ENCODE assay signal across 3 worm cellular contexts in genomic region chrIV:9676535-9676934, ce11.
TF ChIP-seq lines count a peak whose summit lies in the region.

No protein-coding gene starts in this region.

TF ChIP-seq in whole organism, L1 larva, 84 proteins besides CTCF, POLR2A, EP300 and RAD21 (continued from another document):
- TF ChIP-seq mdl-1 (tag; optimal IDR thresholded peaks at IDR 0.05; lab: Kevin White, UChicago) (peak in 1 of 2 experiments; percentile 33), sox-4 (tag; optimal IDR thresholded peaks at IDR 0.05; lab: Kevin White, UChicago) (no peak), efl-1 (optimal IDR thresholded peaks at IDR 0.05; lab: Kevin White, UChicago) (no peak), efl-1 (GFP tag; optimal IDR thresholded peaks at IDR 0.05 in 1 of 2; lab: Kevin White, UChicago) (peak in 1 of 2 experiments; percentile 33), hlh-17 (GFP tag; optimal IDR thresholded peaks at IDR 0.05; lab: Kevin White, UChicago; ENCODE audit: borderline replicate concordance) (no peak), ztf-11 (tag; optimal IDR thresholded peaks at IDR 0.05; lab: Kevin White, UChicago) (no peak), lin-14 (GFP tag; optimal IDR thresholded peaks at IDR 0.05; lab: Kevin White, UChicago) (peak; percentile 24), unc-86 (tag; optimal IDR thresholded peaks at IDR 0.05; lab: Kevin White, UChicago) (no peak), aha-1 (tag; optimal IDR thresholded peaks at IDR 0.05; lab: Kevin White, UChicago) (no peak), pag-3 (tag; optimal IDR thresholded peaks at IDR 0.05; lab: Kevin White, UChicago; ENCODE audit: borderline replicate concordance, insufficient read depth) (no peak), nhr-76 (tag; optimal IDR thresholded peaks at IDR 0.05; lab: Kevin White, UChicago) (no peak), zip-4 (GFP tag; optimal IDR thresholded peaks at IDR 0.05; lab: Kevin White, UChicago) (no peak), fkh-10 (GFP tag; optimal IDR thresholded peaks at IDR 0.05; lab: Kevin White, UChicago) (no peak), ceh-82 (tag; optimal IDR thresholded peaks at IDR 0.05; lab: Kevin White, UChicago) (no peak), nhr-19 (GFP tag; conservative IDR thresholded peaks at IDR 0.05; lab: Robert Waterston, UW) (no peak), nhr-71 (tag; optimal IDR thresholded peaks at IDR 0.05; lab: Kevin White, UChicago) (peak; percentile 43), ceh-90 (tag; optimal IDR thresholded peaks at IDR 0.05; lab: Kevin White, UChicago) (no peak), nhr-20 (tag; optimal IDR thresholded peaks at IDR 0.05; lab: Kevin White, UChicago) (peak; percentile 63), blmp-1 (tag; optimal IDR thresholded peaks at IDR 0.05; lab: Kevin White, UChicago) (no peak), elt-3 (tag; optimal IDR thresholded peaks at IDR 0.05; lab: Kevin White, UChicago) (no peak), nhr-85 (tag; lab: Kevin White, UChicago) (peak; percentile 63), lin-39 (tag; optimal IDR thresholded peaks at IDR 0.05; lab: Kevin White, UChicago) (no peak), ceh-88 (GFP tag; IDR thresholded peaks at IDR 0.05; lab: Robert Waterston, UW) (peak; percentile 7; the same call in 1 of the 2 replicates), isw-1 (GFP tag; IDR thresholded peaks at IDR 0.05; lab: Robert Waterston, UW) (no peak), lin-15B (tag; optimal IDR thresholded peaks at IDR 0.05; lab: Kevin White, UChicago) (no peak), sup-37 (GFP tag; optimal IDR thresholded peaks at IDR 0.05; lab: Kevin White, UChicago) (no peak), F16B12.6 (tag; optimal IDR thresholded peaks at IDR 0.05; lab: Kevin White, UChicago) (no peak), grh-1 (GFP tag; IDR thresholded peaks at IDR 0.05; lab: Robert Waterston, UW) (no peak), C34B4.2 (tag; optimal IDR thresholded peaks at IDR 0.05; lab: Kevin White, UChicago) (no peak), jun-1 (tag; optimal IDR thresholded peaks at IDR 0.05; lab: Kevin White, UChicago) (no peak), nhr-11 (tag; optimal IDR thresholded peaks at IDR 0.05; lab: Kevin White, UChicago) (no peak), nhr-84 (tag; optimal IDR thresholded peaks at IDR 0.05; lab: Kevin White, UChicago) (no peak), mef-2 (tag; optimal IDR thresholded peaks at IDR 0.05; lab: Kevin White, UChicago) (no peak), vab-15 (tag; optimal IDR thresholded peaks at IDR 0.05; lab: Kevin White, UChicago) (no peak), ama-1 (optimal IDR thresholded peaks at IDR 0.05; lab: Kevin White, UChicago) (no peak), unc-30 (tag; optimal IDR thresholded peaks at IDR 0.05; lab: Kevin White, UChicago) (no peak)

TF ChIP-seq in whole organism, L2 larva, 48 proteins besides CTCF, POLR2A, EP300 and RAD21 (continued from another document):
- TF ChIP-seq F13H6.1 (tag; optimal IDR thresholded peaks at IDR 0.05; lab: Kevin White, UChicago) (peak; percentile 32), ceh-82 (tag; optimal IDR thresholded peaks at IDR 0.05; lab: Kevin White, UChicago) (no peak), lsy-2 (tag; optimal IDR thresholded peaks at IDR 0.05; lab: Kevin White, UChicago) (no peak), egl-27 (tag; optimal IDR thresholded peaks at IDR 0.05; lab: Kevin White, UChicago) (no peak), skn-1 (tag; optimal IDR thresholded peaks at IDR 0.05; lab: Kevin White, UChicago) (no peak), unc-39 (tag; optimal IDR thresholded peaks at IDR 0.05; lab: Kevin White, UChicago) (no peak), ama-1 (optimal IDR thresholded peaks at IDR 0.05; lab: Kevin White, UChicago) (no peak), crh-2 (tag; optimal IDR thresholded peaks at IDR 0.05; lab: Kevin White, UChicago) (peak; percentile 71), nhr-129 (tag; optimal IDR thresholded peaks at IDR 0.05; lab: Kevin White, UChicago) (peak; percentile 32), C34F6.9 (tag; optimal IDR thresholded peaks at IDR 0.05; lab: Kevin White, UChicago) (no peak), lin-13 (GFP tag; optimal IDR thresholded peaks at IDR 0.05; lab: Kevin White, UChicago) (no peak), sma-3 (GFP tag; optimal IDR thresholded peaks at IDR 0.05; lab: Kevin White, UChicago) (no peak), nhr-77 (tag; optimal IDR thresholded peaks at IDR 0.05; lab: Kevin White, UChicago) (no peak), nhr-25 (tag; optimal IDR thresholded peaks at IDR 0.05; lab: Kevin White, UChicago) (no peak), ZK546.5 (tag; optimal IDR thresholded peaks at IDR 0.05; lab: Kevin White, UChicago) (no peak), sma-9 (GFP tag; optimal IDR thresholded peaks at IDR 0.05; lab: Kevin White, UChicago) (peak; percentile 75), sma-9 (tag; optimal IDR thresholded peaks at IDR 0.05; lab: Kevin White, UChicago) (no peak), dmd-4 (tag; optimal IDR thresholded peaks at IDR 0.05; lab: Kevin White, UChicago) (no peak), sem-4 (tag; optimal IDR thresholded peaks at IDR 0.05; lab: Kevin White, UChicago) (no peak), Y55F3AM.14 (GFP tag; optimal IDR thresholded peaks at IDR 0.05; lab: Kevin White, UChicago) (no peak), ceh-16 (tag; optimal IDR thresholded peaks at IDR 0.05; lab: Kevin White, UChicago) (no peak), R02D3.7 (tag; optimal IDR thresholded peaks at IDR 0.05; lab: Kevin White, UChicago) (no peak), mdl-1 (tag; optimal IDR thresholded peaks at IDR 0.05; lab: Kevin White, UChicago) (peak in 1 of 2 experiments; percentile 30), aly-2 (tag; optimal IDR thresholded peaks at IDR 0.05; lab: Kevin White, UChicago) (no peak), nhr-237 (tag; optimal IDR thresholded peaks at IDR 0.05; lab: Kevin White, UChicago) (no peak), nhr-11 (tag; optimal IDR thresholded peaks at IDR 0.05; lab: Kevin White, UChicago) (no peak), snpc-4 (tag; optimal IDR thresholded peaks at IDR 0.05; lab: Kevin White, UChicago) (no peak), mbf-1 (tag; optimal IDR thresholded peaks at IDR 0.05; lab: Kevin White, UChicago) (no peak), unc-62 (GFP tag; optimal IDR thresholded peaks at IDR 0.05; lab: Kevin White, UChicago) (no peak), unc-55 (GFP tag; optimal IDR thresholded peaks at IDR 0.05; lab: Kevin White, UChicago) (no peak), lin-11 (tag; optimal IDR thresholded peaks at IDR 0.05; lab: Kevin White, UChicago) (no peak), fos-1 (tag; optimal IDR thresholded peaks at IDR 0.05; lab: Kevin White, UChicago) (peak; percentile 73)

TF ChIP-seq in whole organism, L4 larva, 104 proteins besides CTCF, POLR2A, EP300 and RAD21 (continued from another document and continues in another):
- TF ChIP-seq Y105C5A.15 (GFP tag; IDR thresholded peaks at IDR 0.05; lab: Robert Waterston, UW) (no peak), sdz-12 (GFP tag; optimal IDR thresholded peaks at IDR 0.05; lab: Kevin White, UChicago) (no peak), unc-62 (GFP tag; optimal IDR thresholded peaks at IDR 0.05 in 1 of 2; lab: Kevin White, UChicago) (no peak), unc-62 (tag; optimal IDR thresholded peaks at IDR 0.05; lab: Kevin White, UChicago) (no peak), ztf-11 (tag; optimal IDR thresholded peaks at IDR 0.05; lab: Kevin White, UChicago) (no peak), zip-11 (GFP tag; IDR thresholded peaks at IDR 0.05; lab: Robert Waterston, UW) (no peak), madf-9 (GFP tag; conservative IDR thresholded peaks at IDR 0.05; lab: Robert Waterston, UW) (no peak), zfp-2 (tag; optimal IDR thresholded peaks at IDR 0.05; lab: Kevin White, UChicago) (no peak), ceh-82 (tag; optimal IDR thresholded peaks at IDR 0.05; lab: Kevin White, UChicago) (no peak), unc-130 (GFP tag; optimal IDR thresholded peaks at IDR 0.05; lab: Kevin White, UChicago) (no peak), nhr-11 (tag; optimal IDR thresholded peaks at IDR 0.05; lab: Kevin White, UChicago) (no peak), php-3 (GFP tag; IDR thresholded peaks at IDR 0.05; lab: Robert Waterston, UW) (peak; percentile 85), pqm-1 (tag; optimal IDR thresholded peaks at IDR 0.05; lab: Kevin White, UChicago) (peak; percentile 47), set-16 (GFP tag; IDR thresholded peaks at IDR 0.05; lab: Robert Waterston, UW) (no peak), ceh-28 (tag; optimal IDR thresholded peaks at IDR 0.05; lab: Kevin White, UChicago) (no peak), lim-7 (GFP tag; IDR thresholded peaks at IDR 0.05; lab: Robert Waterston, UW) (no peak), dmd-6 (GFP tag; IDR thresholded peaks at IDR 0.05; lab: Robert Waterston, UW) (peak; percentile 89), F44E2.7 (GFP tag; IDR thresholded peaks at IDR 0.05; lab: Robert Waterston, UW) (no peak), jun-1 (tag; optimal IDR thresholded peaks at IDR 0.05; lab: Kevin White, UChicago) (no peak), mep-1 (tag; optimal IDR thresholded peaks at IDR 0.05; lab: Kevin White, UChicago) (peak; percentile 45), F37D6.2 (tag; optimal IDR thresholded peaks at IDR 0.05; lab: Kevin White, UChicago) (no peak), Y75B8A.6 (GFP tag; IDR thresholded peaks at IDR 0.05; lab: Robert Waterston, UW) (no peak), ztf-7 (tag; optimal IDR thresholded peaks at IDR 0.05; lab: Kevin White, UChicago) (no peak), tra-1 (GFP tag; IDR thresholded peaks at IDR 0.05; lab: Robert Waterston, UW) (no peak), nhr-77 (tag; optimal IDR thresholded peaks at IDR 0.05; lab: Kevin White, UChicago) (peak; percentile 65), zip-2 (tag; optimal IDR thresholded peaks at IDR 0.05; lab: Kevin White, UChicago) (no peak), dve-1 (tag; optimal IDR thresholded peaks at IDR 0.05; lab: Kevin White, UChicago; ENCODE audit: insufficient read depth) (peak; percentile 89), D1046.2 (GFP tag; IDR thresholded peaks at IDR 0.05; lab: Robert Waterston, UW) (no peak), unc-39 (tag; optimal IDR thresholded peaks at IDR 0.05; lab: Kevin White, UChicago) (no peak), ctbp-1 (GFP tag; IDR thresholded peaks at IDR 0.05; lab: Robert Waterston, UW) (no peak), vab-7 (GFP tag; IDR thresholded peaks at IDR 0.05; lab: Robert Waterston, UW) (no peak), snpc-1.2 (GFP tag; IDR thresholded peaks at IDR 0.05; lab: Robert Waterston, UW) (no peak), ceh-44 (GFP tag; IDR thresholded peaks at IDR 0.05; lab: Robert Waterston, UW) (no peak), daf-12 (tag; optimal IDR thresholded peaks at IDR 0.05; lab: Kevin White, UChicago) (no peak), spr-1 (tag; optimal IDR thresholded peaks at IDR 0.05; lab: Kevin White, UChicago) (no peak), R02D3.7 (tag; optimal IDR thresholded peaks at IDR 0.05; lab: Kevin White, UChicago) (no peak), lsy-2 (tag; optimal IDR thresholded peaks at IDR 0.05; lab: Kevin White, UChicago) (no peak), nhr-25 (tag; optimal IDR thresholded peaks at IDR 0.05; lab: Kevin White, UChicago; ENCODE audit: borderline replicate concordance, insufficient read depth) (no peak), ceh-20 (GFP tag; IDR thresholded peaks at IDR 0.05; lab: Robert Waterston, UW) (no peak), ama-1 (optimal IDR thresholded peaks at IDR 0.05; lab: Kevin White, UChicago) (no peak), nhr-41 (GFP tag; IDR thresholded peaks at IDR 0.05; lab: Robert Waterston, UW) (no peak), dpl-1 (GFP tag; optimal IDR thresholded peaks at IDR 0.05; lab: Kevin White, UChicago) (no peak), ZK546.5 (tag; optimal IDR thresholded peaks at IDR 0.05; lab: Kevin White, UChicago) (no peak), spr-3 (GFP tag; optimal IDR thresholded peaks at IDR 0.05; lab: Kevin White, UChicago) (no peak), fkh-10 (GFP tag; optimal IDR thresholded peaks at IDR 0.05; lab: Kevin White, UChicago) (no peak), madf-5 (GFP tag; IDR thresholded peaks at IDR 0.05; lab: Robert Waterston, UW) (no peak), mdt-29 (GFP tag; IDR thresholded peaks at IDR 0.05; lab: Robert Waterston, UW) (no peak), aha-1 (tag; lab: Kevin White, UChicago) (no peak), nhr-6 (tag; optimal IDR thresholded peaks at IDR 0.05; lab: Kevin White, UChicago) (no peak), cey-2 (tag; optimal IDR thresholded peaks at IDR 0.05; lab: Kevin White, UChicago; ENCODE audit: borderline replicate concordance, insufficient read depth) (no peak), daf-16 (GFP tag; optimal IDR thresholded peaks at IDR 0.05; lab: Kevin White, UChicago) (no peak), daf-16 (tag; optimal IDR thresholded peaks at IDR 0.05; lab: Kevin White, UChicago) (peak; percentile 98), mes-2 (tag; optimal IDR thresholded peaks at IDR 0.05; lab: Kevin White, UChicago; ENCODE audit: poor library complexity, severe bottlenecking) (no peak), Y5F2A.4 (GFP tag; optimal IDR thresholded peaks at IDR 0.05; lab: Kevin White, UChicago) (no peak), nhr-42 (GFP tag; IDR thresholded peaks at IDR 0.05; lab: Robert Waterston, UW) (no peak), fos-1 (tag; optimal IDR thresholded peaks at IDR 0.05; lab: Kevin White, UChicago) (no peak), dmd-9 (GFP tag; IDR thresholded peaks at IDR 0.05; lab: Robert Waterston, UW) (no peak), Y48G9A.11 (GFP tag; IDR thresholded peaks at IDR 0.05; lab: Robert Waterston, UW) (no peak), zfp-3 (GFP tag; conservative IDR thresholded peaks at IDR 0.05; lab: Robert Waterston, UW) (no peak), saeg-2 (GFP tag; IDR thresholded peaks at IDR 0.05; lab: Robert Waterston, UW) (no peak), arid-1 (GFP tag; conservative IDR thresholded peaks at IDR 0.05; lab: Robert Waterston, UW) (no peak), F26F4.8 (GFP tag; conservative IDR thresholded peaks at IDR 0.05; lab: Robert Waterston, UW) (no peak), F10B5.3 (tag; optimal IDR thresholded peaks at IDR 0.05; lab: Kevin White, UChicago) (no peak), nhr-237 (tag; optimal IDR thresholded peaks at IDR 0.05; lab: Kevin White, UChicago) (no peak), ces-1 (GFP tag; optimal IDR thresholded peaks at IDR 0.05; lab: Kevin White, UChicago) (no peak), F49E8.2 (tag; optimal IDR thresholded peaks at IDR 0.05; lab: Kevin White, UChicago; ENCODE audit: borderline replicate concordance) (no peak), lin-1 (GFP tag; IDR thresholded peaks at IDR 0.05; lab: Robert Waterston, UW) (0 out of 2 replicates have a peak, but pooled peaks have one; percentile 47), ceh-32 (tag; optimal IDR thresholded peaks at IDR 0.05; lab: Kevin White, UChicago; ENCODE audit: poor library complexity) (no peak), mdl-1 (tag; optimal IDR thresholded peaks at IDR 0.05; lab: Kevin White, UChicago) (peak in 1 of 2 experiments; percentile 70), T20F7.1 (GFP tag; optimal IDR thresholded peaks at IDR 0.05; lab: Kevin White, UChicago) (peak; percentile 17), nhr-76 (tag; optimal IDR thresholded peaks at IDR 0.05; lab: Kevin White, UChicago) (no peak), snpc-4 (tag; optimal IDR thresholded peaks at IDR 0.05; lab: Kevin White, UChicago) (no peak), ceh-62 (tag; optimal IDR thresholded peaks at IDR 0.05; lab: Kevin White, UChicago) (no peak), duxl-1 (tag; optimal IDR thresholded peaks at IDR 0.05; lab: Kevin White, UChicago; ENCODE audit: poor library complexity) (no peak), nhr-10 (tag; optimal IDR thresholded peaks at IDR 0.05; lab: Kevin White, UChicago) (peak; percentile 81), gei-8 (GFP tag; optimal IDR thresholded peaks at IDR 0.05; lab: Kevin White, UChicago) (no peak), T26A8.4 (GFP tag; IDR thresholded peaks at IDR 0.05; lab: Robert Waterston, UW) (no peak), lin-15B (tag; optimal IDR thresholded peaks at IDR 0.05; lab: Kevin White, UChicago) (no peak), hmg-1.1 (GFP tag; IDR thresholded peaks at IDR 0.05; lab: Robert Waterston, UW) (no peak), lin-29 (GFP tag; IDR thresholded peaks at IDR 0.05; lab: Robert Waterston, UW) (no peak), egl-43 (GFP tag; IDR thresholded peaks at IDR 0.05; lab: Robert Waterston, UW) (no peak)
